Fruit fly (Drosophila melanogaster): Measurements from ENCODE around the gene eIF2D.

dm6 chr3R:29159620-29160019 is 8.0 kb upstream of the eIF2D start:
- TF ChIP-seq Abd-B (GFP tag; optimal IDR thresholded peaks at IDR 0.05) (no peak), Sp1 (GFP tag; optimal IDR thresholded peaks at IDR 0.05) (no peak), woc (GFP tag; optimal IDR thresholded peaks at IDR 0.05) (no peak), Myc (optimal IDR thresholded peaks at IDR 0.05) (no peak), Dfd (GFP tag; optimal IDR thresholded peaks at IDR 0.05) (no peak), CG32264 (GFP tag; optimal IDR thresholded peaks at IDR 0.05) (no peak), Hr78 (GFP tag; optimal IDR thresholded peaks at IDR 0.05) (no peak), psq (GFP tag; optimal IDR thresholded peaks at IDR 0.05) (no peak), rgr (GFP tag; optimal IDR thresholded peaks at IDR 0.05) (no peak), foxo (GFP tag; optimal IDR thresholded peaks at IDR 0.05) (no peak)
